Fruit fly (Drosophila melanogaster): ENCODE measurements around the gene CG43965.

The CG43965 gene

DNA sequence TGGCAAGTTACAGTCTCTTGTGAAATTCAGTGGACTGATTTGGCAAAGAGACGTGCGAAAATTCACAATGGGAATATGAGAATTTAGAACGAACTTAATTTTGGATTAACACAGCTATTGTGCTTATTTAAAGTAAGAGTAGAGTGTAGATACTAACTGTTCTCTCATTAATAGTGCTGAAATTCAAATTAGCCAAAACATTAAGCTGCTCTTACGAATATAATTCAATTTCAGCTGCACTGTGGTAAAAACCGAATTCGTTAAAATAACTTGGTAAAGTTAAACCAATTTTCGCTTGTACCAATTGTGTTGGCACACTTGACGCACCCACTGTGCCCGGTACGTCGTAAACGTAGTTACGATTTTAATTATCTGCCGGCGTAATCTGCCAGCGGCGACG, 42.3 kb upstream of the CG43965 start (continued):
- TF ChIP-seq HLH4C (GFP tag; IDR thresholded peaks at IDR 0.05; ENCODE audit: partially characterized antibody), result no peak
- TF ChIP-seq Lim3 (GFP tag; IDR thresholded peaks at IDR 0.05), result no peak
- peak; percentile 4 for TF ChIP-seq vfl (GFP tag; optimal IDR thresholded peaks at IDR 0.05)
- TF ChIP-seq Poxn (GFP tag; IDR thresholded peaks at IDR 0.05), result 0 out of 2 replicates have a peak, but pooled peaks have one; percentile 36
- TF ChIP-seq rib (GFP tag; IDR thresholded peaks at IDR 0.05), result no peak
- TF ChIP-seq Sry-δ (GFP tag; optimal IDR thresholded peaks at IDR 0.05), result peak; percentile 15
- no peak for TF ChIP-seq luna (GFP tag; optimal IDR thresholded peaks at IDR 0.05)
- no peak for TF ChIP-seq cas (GFP tag; IDR thresholded peaks at IDR 0.05)
- TF ChIP-seq CG7357 (GFP tag; IDR thresholded peaks at IDR 0.05), result 0 out of 3 replicates have a peak, but pooled peaks have one; percentile 15
- TF ChIP-seq danr (GFP tag; IDR thresholded peaks at IDR 0.05), result no peak; the same call in 1 of the 2 replicates
- TF ChIP-seq yki (optimal IDR thresholded peaks at IDR 0.05), result no peak
- peak; percentile 12 for TF ChIP-seq CG12071 (GFP tag; optimal IDR thresholded peaks at IDR 0.05)
- no peak for TF ChIP-seq bowl (GFP tag; IDR thresholded peaks at IDR 0.05)
- no peak for TF ChIP-seq tna (GFP tag; IDR thresholded peaks at IDR 0.05; ENCODE audit: partially characterized antibody)
- peak; percentile 59 for TF ChIP-seq Adf1 (GFP tag; IDR thresholded peaks at IDR 0.05)
- TF ChIP-seq pfk (GFP tag; optimal IDR thresholded peaks at IDR 0.05), result no peak
- TF ChIP-seq Side (GFP tag; optimal IDR thresholded peaks at IDR 0.05), result peak; percentile 32
- no peak for TF ChIP-seq stwl (tag; optimal IDR thresholded peaks at IDR 0.05)
- TF ChIP-seq Usf (GFP tag; optimal IDR thresholded peaks at IDR 0.05), result peak; percentile 27
- no peak for TF ChIP-seq odd (GFP tag; optimal IDR thresholded peaks at IDR 0.05)
- TF ChIP-seq Dp (GFP tag; optimal IDR thresholded peaks at IDR 0.05), result no peak
- no peak for TF ChIP-seq CG16779 (GFP tag; IDR thresholded peaks at IDR 0.05)

dm6 chr3L:8765969-8766538, 40.5 kb upstream of the CG43965 start:
- TF ChIP-seq az2 (GFP tag; optimal IDR thresholded peaks at IDR 0.05) (peak; percentile 99), bab2 (GFP tag; optimal IDR thresholded peaks at IDR 0.05) (peak; percentile 74), chinmo (GFP tag; IDR thresholded peaks at IDR 0.05; ENCODE audit: partially characterized antibody) (peak; percentile 95; the same call in 3 of the 4 replicates), CG12942 (GFP tag; optimal IDR thresholded peaks at IDR 0.05) (peak; percentile 98), Dek (tag; optimal IDR thresholded peaks at IDR 0.05) (peak; percentile 96), pita (GFP tag; optimal IDR thresholded peaks at IDR 0.05) (no peak), CG4282 (GFP tag; optimal IDR thresholded peaks at IDR 0.05) (peak; percentile 97), CG10654 (GFP tag; optimal IDR thresholded peaks at IDR 0.05) (peak; percentile 94), CG11247 (GFP tag; IDR thresholded peaks at IDR 0.05) (peak; percentile 97), CG15479 (GFP tag; optimal IDR thresholded peaks at IDR 0.05) (no peak), MESR4 (GFP tag; optimal IDR thresholded peaks at IDR 0.05) (peak; percentile 56), CG18011 (GFP tag; optimal IDR thresholded peaks at IDR 0.05) (peak; percentile 90), nmo (GFP tag; optimal IDR thresholded peaks at IDR 0.05) (peak; percentile 100), stc (GFP tag; IDR thresholded peaks at IDR 0.05) (peak; percentile 96), z (GFP tag; IDR thresholded peaks at IDR 0.05) (no peak), Mrtf (GFP tag; IDR thresholded peaks at IDR 0.05) (peak; percentile 97), croc (GFP tag; conservative IDR thresholded peaks at IDR 0.05) (peak; percentile 98), NfI (GFP tag; optimal IDR thresholded peaks at IDR 0.05) (peak; percentile 99), CG3838 (GFP tag; optimal IDR thresholded peaks at IDR 0.05) (peak; percentile 89), ash1 (GFP tag; optimal IDR thresholded peaks at IDR 0.05) (no peak), CG8944 (GFP tag; optimal IDR thresholded peaks at IDR 0.05) (peak; percentile 97), CG12659 (GFP tag; optimal IDR thresholded peaks at IDR 0.05) (peak; percentile 99), kni (GFP tag; optimal IDR thresholded peaks at IDR 0.05) (peak; percentile 94), CG13123 (GFP tag; optimal IDR thresholded peaks at IDR 0.05) (peak; percentile 96), mam (GFP tag; optimal IDR thresholded peaks at IDR 0.05) (peak; percentile 91), unpg (GFP tag; optimal IDR thresholded peaks at IDR 0.05) (peak; percentile 98), CG5953 (GFP tag; IDR thresholded peaks at IDR 0.05) (peak; percentile 96), pfk (GFP tag; optimal IDR thresholded peaks at IDR 0.05) (no peak), E2f2 (GFP tag; IDR thresholded peaks at IDR 0.05) (peak; percentile 83), CG8478 (optimal IDR thresholded peaks at IDR 0.05) (no peak), pzg (GFP tag; optimal IDR thresholded peaks at IDR 0.05) (peak; percentile 26)
